Worm (Caenorhabditis elegans): Measurements from ENCODE around the gene spo-11.

DNA sequence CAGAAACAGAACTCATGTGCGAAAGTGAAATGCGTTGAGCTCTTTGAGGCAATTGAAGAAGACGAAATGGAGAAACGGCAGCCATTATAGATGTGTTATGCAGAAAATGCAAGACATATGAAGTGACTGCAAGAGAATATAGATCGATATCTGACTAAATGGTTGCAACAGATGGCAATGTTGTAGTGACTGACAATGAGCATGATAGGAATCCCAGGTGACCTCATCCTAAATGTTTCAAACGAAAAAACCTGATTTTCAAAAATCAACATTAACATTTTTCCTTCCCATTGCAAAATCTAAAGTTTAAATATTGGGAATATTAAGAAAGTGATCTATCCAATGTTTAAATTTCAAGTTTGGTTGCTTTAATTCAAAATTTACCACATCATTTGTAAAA, 36.0 kb upstream of the spo-11 start, which contains the start of gene C08F8.15:
- TF ChIP-seq ceh-82 (tag; optimal IDR thresholded peaks at IDR 0.05) (no peak), lin-39 (tag; optimal IDR thresholded peaks at IDR 0.05) (no peak), unc-62 (GFP tag; optimal IDR thresholded peaks at IDR 0.05) (no peak)

All from whole organism, L2 larva.